Worm (Caenorhabditis elegans) whole organism, young adult: ENCODE results near the gene tftc-3.

Experiments used
- D2030.7 ChIP-seq: fragments of 200-800 bp; sonication (Bioruptor generic); IDR thresholded peaks from 2 replicates; pipeline ENCODE4 v1.3.6; 2022; ENCODE audit warnings: missing genetic modification reagents, missing genetic modification characterization, missing compliant biosample characterization
- K12H6.12 ChIP-seq: fragments of 200-800 bp; sonication (Bioruptor generic); optimal IDR thresholded peaks from 2 replicates; lab custom pipeline; 2018; ENCODE audit warnings: mild to moderate bottlenecking, missing genetic modification characterization, missing compliant biosample characterization
- T26A5.8 ChIP-seq: sonication (generic microtip); optimal IDR thresholded peaks from 2 replicates; lab custom pipeline; 2016; ENCODE audit warnings: missing genetic modification characterization, missing compliant biosample characterization
- ccch-3 ChIP-seq: fragments of 200-800 bp; sonication (Bioruptor generic); optimal IDR thresholded peaks from 2 replicates; lab custom pipeline; 2018; ENCODE audit warnings: mild to moderate bottlenecking, missing genetic modification characterization, missing compliant biosample characterization
- ceh-100 ChIP-seq: fragments of 200-800 bp; sonication (Bioruptor generic); IDR thresholded peaks from 2 replicates; pipeline ENCODE4 v1.3.6; 2022; ENCODE audit warnings: missing genetic modification reagents, missing genetic modification characterization, missing compliant biosample characterization
- egl-18 ChIP-seq: fragments of 200-800 bp; sonication (Bioruptor generic); IDR thresholded peaks from 2 replicates; pipeline ENCODE4 v1.3.6; 2022; ENCODE audit warnings: missing genetic modification reagents, missing genetic modification characterization, missing compliant biosample characterization
- ets-4 ChIP-seq: fragments of 200-800 bp; sonication (Bioruptor generic); optimal IDR thresholded peaks from 2 replicates; lab custom pipeline; 2018; ENCODE audit warnings: mild to moderate bottlenecking, missing genetic modification characterization, missing compliant biosample characterization
- hmg-20 ChIP-seq: fragments of 200-800 bp; sonication (Bioruptor generic); IDR thresholded peaks from 2 replicates; pipeline ENCODE4 v1.3.6; 2022; ENCODE audit warnings: missing genetic modification reagents, missing genetic modification characterization, missing compliant biosample characterization
- mel-28 ChIP-seq: sonication (generic microtip); optimal IDR thresholded peaks from 2 replicates; lab custom pipeline; 2016; ENCODE audit warnings: borderline replicate concordance, mild to moderate bottlenecking, missing genetic modification characterization, missing compliant biosample characterization
- nhr-179 ChIP-seq: sonication (generic microtip); optimal IDR thresholded peaks from 2 replicates; lab custom pipeline; 2016; ENCODE audit warnings: mild to moderate bottlenecking, missing genetic modification characterization, missing compliant biosample characterization
- rec-8 ChIP-seq, 2 experiments: sonication (generic microtip); optimal IDR thresholded peaks; 2 replicates each; lab custom pipeline; 2016; ENCODE audit warnings: mild to moderate bottlenecking in 2 of 2, missing genetic modification characterization in 2 of 2, missing genetic modification reagents in 2 of 2, missing genotype in 2 of 2, missing biosample characterization in 1 of 2, missing compliant biosample characterization in 1 of 2, moderate library complexity in 1 of 2
- snpc-1.1 ChIP-seq: sonication (generic microtip); optimal IDR thresholded peaks from 2 replicates; lab custom pipeline; 2017; ENCODE audit warnings: missing genetic modification characterization, mild to moderate bottlenecking, missing compliant biosample characterization, antibody characterized with exemption, moderate library complexity, missing genotype, missing genetic modification reagents; ENCODE audit not compliant: insufficient read depth
- snpc-4 ChIP-seq, 5 experiments: fragments of 150-350 bp in 1 of 5; sonication (generic microtip) in 4 of 5; optimal IDR thresholded peaks; 2 replicates each; lab custom pipeline; 2014 to 2018; ENCODE audit warnings: missing genetic modification characterization in 5 of 5, missing biosample characterization in 3 of 5, antibody characterized with exemption in 2 of 5, mild to moderate bottlenecking in 2 of 5, missing compliant biosample characterization in 2 of 5, missing genotype in 2 of 5, moderate library complexity in 2 of 5, missing genetic modification reagents in 1 of 5
- ztf-25 ChIP-seq: fragments of 200-800 bp; sonication (Bioruptor generic); IDR thresholded peaks from 2 replicates; pipeline ENCODE4 v1.3.6; 2022; ENCODE audit warnings: missing genetic modification reagents, missing genetic modification characterization, missing compliant biosample characterization

ce11 chrV:10230932-10231331 is 20.8 kb upstream of the tftc-3 start, which contains the start of gene fipr-6:
- no peak for TF ChIP-seq ccch-3 (GFP tag; lab: Kevin White, UChicago)
- TF ChIP-seq snpc-4 (GFP tag; optimal IDR thresholded peaks at IDR 0.05; lab: Kevin White, UChicago), result no peak
- TF ChIP-seq snpc-4 (tag; optimal IDR thresholded peaks at IDR 0.05; lab: Kevin White, UChicago), result no peak
- no peak for TF ChIP-seq nhr-179 (tag; lab: Kevin White, UChicago)
- no peak for TF ChIP-seq ets-4
- no peak for TF ChIP-seq T26A5.8 (tag; lab: Kevin White, UChicago)
- TF ChIP-seq snpc-1.1 (tag; lab: Kevin White, UChicago), result no peak
- TF ChIP-seq hmg-20 (GFP tag; lab: Robert Waterston, UW), result no peak
- no peak for TF ChIP-seq ztf-25 (GFP tag; lab: Robert Waterston, UW)
- no peak for TF ChIP-seq D2030.7 (GFP tag; lab: Robert Waterston, UW)
- TF ChIP-seq mel-28 (tag; lab: Kevin White, UChicago), result no peak
- no peak for TF ChIP-seq ceh-100 (GFP tag; lab: Robert Waterston, UW)
- TF ChIP-seq rec-8 (tag; optimal IDR thresholded peaks at IDR 0.05; lab: Kevin White, UChicago), result no peak
- TF ChIP-seq egl-18 (GFP tag; lab: Robert Waterston, UW), result no peak
- TF ChIP-seq K12H6.12 (tag; lab: Kevin White, UChicago), result no peak
